Worm (Caenorhabditis elegans) whole organism, early embryonic: ENCODE data around the gene mrp-5.

Experiments
- ama-1 ChIP-seq: fragments of 150-350 bp; optimal IDR thresholded peaks from 2 replicates; lab custom pipeline; 2014
- ceh-13 ChIP-seq: fragments of 200-800 bp; sonication (Bioruptor generic); optimal IDR thresholded peaks from 2 replicates; lab custom pipeline; 2018; ENCODE audit warnings: mild to moderate bottlenecking, missing genetic modification characterization, missing compliant biosample characterization
- ceh-36 ChIP-seq: sonication (generic microtip); optimal IDR thresholded peaks from 2 replicates; lab custom pipeline; 2016; ENCODE audit warnings: missing genetic modification characterization, inconsistent platforms, missing compliant biosample characterization
- ets-7 ChIP-seq: sonication (generic microtip); optimal IDR thresholded peaks from 2 replicates; lab custom pipeline; 2016; ENCODE audit warnings: missing genotype, missing genetic modification characterization, missing compliant biosample characterization
- flt-1 ChIP-seq: fragments of 200-800 bp; sonication (Bioruptor generic); IDR thresholded peaks from 2 replicates; pipeline ENCODE4 v1.3.6; 2022; ENCODE audit warnings: missing genetic modification characterization, missing compliant biosample characterization
- hmbx-1 ChIP-seq: sonication (generic microtip); optimal IDR thresholded peaks from 2 replicates; lab custom pipeline; 2016; ENCODE audit warnings: mild to moderate bottlenecking, missing genetic modification characterization, missing compliant biosample characterization
- hnd-1 ChIP-seq: sonication (generic microtip); optimal IDR thresholded peaks from 2 replicates; lab custom pipeline; 2016; ENCODE audit warnings: missing genetic modification characterization, missing compliant biosample characterization
- tbx-11 ChIP-seq: fragments of 200-800 bp; sonication (Bioruptor generic); IDR thresholded peaks from 2 replicates; pipeline ENCODE4 v1.3.6; 2022; ENCODE audit warnings: missing genetic modification characterization, missing compliant biosample characterization
- tra-4 ChIP-seq: sonication (generic microtip); optimal IDR thresholded peaks from 2 replicates; lab custom pipeline; 2017; ENCODE audit warnings: missing genetic modification characterization, missing compliant biosample characterization

- TF ChIP-seq tbx-11 (GFP tag; lab: Robert Waterston, UW) (no peak), ets-7 (tag; lab: Kevin White, UChicago) (no peak), ceh-13 (no peak), ama-1 (no peak), tra-4 (tag; lab: Kevin White, UChicago) (no peak), hmbx-1 (tag; lab: Kevin White, UChicago) (no peak), flt-1 (GFP tag; lab: Robert Waterston, UW) (no peak), hnd-1 (no peak), ceh-36 (tag; lab: Kevin White, UChicago) (no peak)
These were observed 592 bp upstream of the mrp-5 start for ce11 chrX:14946464-14947354.
